Worm (Caenorhabditis elegans): ENCODE measurements around the gene Y51H7C.1.

The Y51H7C.1 gene

ce11 chrII:1474807-1475206 is 7.3 kb downstream of the Y51H7C.1 start:
- no peak for TF ChIP-seq eor-1 (tag; optimal IDR thresholded peaks at IDR 0.05)
- TF ChIP-seq ztf-11 (tag; optimal IDR thresholded peaks at IDR 0.05): no peak
- TF ChIP-seq nhr-25 (tag; optimal IDR thresholded peaks at IDR 0.05): no peak
- TF ChIP-seq unc-62 (GFP tag; optimal IDR thresholded peaks at IDR 0.05): no peak

- no peak for TF ChIP-seq nhr-11 (tag; optimal IDR thresholded peaks at IDR 0.05)
- TF ChIP-seq pqm-1 (tag; optimal IDR thresholded peaks at IDR 0.05): peak; percentile 50
- TF ChIP-seq mml-1 (tag; optimal IDR thresholded peaks at IDR 0.05): no peak
- peak; percentile 67 for TF ChIP-seq elt-2 (tag; optimal IDR thresholded peaks at IDR 0.05)
These were observed 7.8 kb downstream of the Y51H7C.1 start for ce11 chrII:1475328-1475727.

- no peak for TF ChIP-seq mdl-1 (tag; optimal IDR thresholded peaks at IDR 0.05)
- no peak for TF ChIP-seq nhr-76 (tag; optimal IDR thresholded peaks at IDR 0.05)
- TF ChIP-seq nhr-12 (tag; optimal IDR thresholded peaks at IDR 0.05): no peak
- no peak for TF ChIP-seq jun-1 (tag; optimal IDR thresholded peaks at IDR 0.05)
- no peak for TF ChIP-seq unc-62 (GFP tag; optimal IDR thresholded peaks at IDR 0.05)
- TF ChIP-seq ceh-16 (tag; optimal IDR thresholded peaks at IDR 0.05): no peak
- TF ChIP-seq ceh-82 (tag; optimal IDR thresholded peaks at IDR 0.05): no peak
- TF ChIP-seq elt-1 (tag; optimal IDR thresholded peaks at IDR 0.05): no peak
- TF ChIP-seq skn-1 (tag; optimal IDR thresholded peaks at IDR 0.05): no peak
- TF ChIP-seq unc-39 (tag; optimal IDR thresholded peaks at IDR 0.05): no peak
- no peak for TF ChIP-seq nhr-237 (tag; optimal IDR thresholded peaks at IDR 0.05)
- no peak for TF ChIP-seq pha-4 (tag; optimal IDR thresholded peaks at IDR 0.05)
- TF ChIP-seq daf-12 (tag; optimal IDR thresholded peaks at IDR 0.05): no peak
- no peak for TF ChIP-seq egl-5 (tag; optimal IDR thresholded peaks at IDR 0.05)
These were observed 8.5 kb downstream of the Y51H7C.1 start for ce11 chrII:1476016-1476415.

- no peak for TF ChIP-seq nfya-1 (tag; optimal IDR thresholded peaks at IDR 0.05; ENCODE audit: insufficient read depth)
- TF ChIP-seq ama-1 (optimal IDR thresholded peaks at IDR 0.05): no peak
- no peak for TF ChIP-seq nhr-25 (tag; optimal IDR thresholded peaks at IDR 0.05)
- TF ChIP-seq ceh-16 (tag; optimal IDR thresholded peaks at IDR 0.05): no peak
These were observed 9.8 kb downstream of the Y51H7C.1 start for ce11 chrII:1477295-1477694.

ce11 chrII:1477975-1478374 is 10.4 kb downstream of the Y51H7C.1 start:
- TF ChIP-seq elt-3 (tag; optimal IDR thresholded peaks at IDR 0.05) (no peak), R02D3.7 (tag; optimal IDR thresholded peaks at IDR 0.05) (no peak), snpc-4 (tag; optimal IDR thresholded peaks at IDR 0.05) (no peak), unc-62 (GFP tag; optimal IDR thresholded peaks at IDR 0.05) (no peak), mml-1 (tag; optimal IDR thresholded peaks at IDR 0.05) (no peak), zag-1 (tag; optimal IDR thresholded peaks at IDR 0.05) (no peak), ama-1 (optimal IDR thresholded peaks at IDR 0.05) (no peak), jun-1 (tag; optimal IDR thresholded peaks at IDR 0.05) (no peak), lin-15B (tag; optimal IDR thresholded peaks at IDR 0.05) (no peak), pha-4 (tag; optimal IDR thresholded peaks at IDR 0.05) (no peak), nhr-11 (tag; optimal IDR thresholded peaks at IDR 0.05) (no peak), elt-1 (tag; optimal IDR thresholded peaks at IDR 0.05) (no peak), lin-39 (tag; optimal IDR thresholded peaks at IDR 0.05) (no peak), nhr-43 (tag; optimal IDR thresholded peaks at IDR 0.05; ENCODE audit: poor library complexity, severe bottlenecking) (no peak), ztf-4 (tag; optimal IDR thresholded peaks at IDR 0.05) (no peak), nhr-237 (tag; optimal IDR thresholded peaks at IDR 0.05) (no peak), nhr-28 (tag; optimal IDR thresholded peaks at IDR 0.05) (no peak), ceh-82 (tag; optimal IDR thresholded peaks at IDR 0.05) (no peak), fkh-10 (GFP tag; optimal IDR thresholded peaks at IDR 0.05) (no peak)

- TF ChIP-seq ztf-11 (tag; optimal IDR thresholded peaks at IDR 0.05) (no peak), egl-5 (tag; optimal IDR thresholded peaks at IDR 0.05) (no peak), jun-1 (tag; optimal IDR thresholded peaks at IDR 0.05) (no peak), nhr-11 (tag; optimal IDR thresholded peaks at IDR 0.05) (no peak), lin-15B (tag; optimal IDR thresholded peaks at IDR 0.05) (no peak), lin-39 (tag; optimal IDR thresholded peaks at IDR 0.05) (no peak), ceh-28 (tag; optimal IDR thresholded peaks at IDR 0.05) (no peak), lsy-12 (tag; optimal IDR thresholded peaks at IDR 0.05) (no peak), mml-1 (tag; optimal IDR thresholded peaks at IDR 0.05) (no peak), nhr-12 (tag; optimal IDR thresholded peaks at IDR 0.05) (no peak), fkh-2 (tag; optimal IDR thresholded peaks at IDR 0.05) (no peak), sea-2 (GFP tag; optimal IDR thresholded peaks at IDR 0.05) (no peak), nhr-43 (tag; optimal IDR thresholded peaks at IDR 0.05; ENCODE audit: poor library complexity, severe bottlenecking) (no peak)
These were observed 11.0 kb downstream of the Y51H7C.1 start for ce11 chrII:1478522-1478921.

Data from whole organism, L3 larva.